Worm (Caenorhabditis elegans): ENCODE measurements around the gene kel-10.

DNA sequence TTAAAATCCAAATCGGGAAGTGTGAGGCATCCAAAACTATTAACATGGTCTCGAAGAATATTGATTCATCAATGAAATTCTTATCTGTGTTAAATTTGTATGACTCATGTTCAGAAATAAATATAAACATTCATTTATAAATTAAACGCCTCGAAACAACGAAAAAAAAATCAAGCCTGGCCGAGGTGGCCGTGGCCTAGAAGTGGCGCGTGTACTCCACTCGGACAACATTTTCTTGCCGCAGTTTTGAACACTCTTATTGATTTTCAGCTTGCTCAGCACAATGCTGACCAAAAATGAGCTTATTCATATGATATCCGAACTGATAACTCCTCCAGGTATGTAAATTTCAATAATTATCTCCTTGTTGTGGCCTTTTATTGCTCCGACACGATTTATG is 37.1 kb downstream of the kel-10 start, which contains the start of gene ekl-6:
- no peak for TF ChIP-seq mep-1 (tag; optimal IDR thresholded peaks at IDR 0.05)
- TF ChIP-seq pha-4 (tag; optimal IDR thresholded peaks at IDR 0.05): no peak
- no peak for TF ChIP-seq blmp-1 (tag; optimal IDR thresholded peaks at IDR 0.05)
- no peak for TF ChIP-seq nhr-12 (tag; optimal IDR thresholded peaks at IDR 0.05)
- no peak for TF ChIP-seq unc-39 (tag; optimal IDR thresholded peaks at IDR 0.05)
- TF ChIP-seq ceh-43 (GFP tag; optimal IDR thresholded peaks at IDR 0.05): no peak
- TF ChIP-seq elt-3 (tag; optimal IDR thresholded peaks at IDR 0.05): no peak
- no peak for TF ChIP-seq hlh-1 (tag; optimal IDR thresholded peaks at IDR 0.05)

Data from whole organism, mixed stage, embryonic.